Fruit fly (Drosophila melanogaster): Measurements from ENCODE around the gene ND-ACP.

ND-ACP gene

dm6 chr3L:1319097-1319725 lies 10.5 kb upstream of the ND-ACP start (continued):
- TF ChIP-seq Fer3 (tag; optimal IDR thresholded peaks at IDR 0.05) = peak; percentile 64
- TF ChIP-seq stwl (tag; optimal IDR thresholded peaks at IDR 0.05) = no peak
- no peak for TF ChIP-seq CG10321 (GFP tag; IDR thresholded peaks at IDR 0.05)
- TF ChIP-seq lilli (GFP tag; optimal IDR thresholded peaks at IDR 0.05) = peak; percentile 61
- peak; percentile 27 for TF ChIP-seq CG3163 (GFP tag; optimal IDR thresholded peaks at IDR 0.05)
- peak; percentile 88 for TF ChIP-seq ara (GFP tag; IDR thresholded peaks at IDR 0.05)
- peak; percentile 1 for TF ChIP-seq zfh2 (GFP tag; optimal IDR thresholded peaks at IDR 0.05)
- no peak for TF ChIP-seq CG7271 (tag; optimal IDR thresholded peaks at IDR 0.05)
- TF ChIP-seq br (optimal IDR thresholded peaks at IDR 0.05) = no peak
- TF ChIP-seq chn (GFP tag; optimal IDR thresholded peaks at IDR 0.05) = peak; percentile 78
- 0 out of 3 replicates have a peak, but pooled peaks have one; percentile 37 for TF ChIP-seq CG6791 (GFP tag; IDR thresholded peaks at IDR 0.05; ENCODE audit: partially characterized antibody)
- TF ChIP-seq inv (GFP tag; IDR thresholded peaks at IDR 0.05; ENCODE audit: partially characterized antibody) = no peak
- peak; percentile 86 for TF ChIP-seq Xbp1 (GFP tag; optimal IDR thresholded peaks at IDR 0.05)
- peak; percentile 68 for TF ChIP-seq CG10462 (GFP tag; optimal IDR thresholded peaks at IDR 0.05)
- peak; percentile 5 for TF ChIP-seq CG7987 (GFP tag; optimal IDR thresholded peaks at IDR 0.05)
- no peak for TF ChIP-seq CG34224 (GFP tag; IDR thresholded peaks at IDR 0.05; ENCODE audit: partially characterized antibody)
- peak; percentile 19 for TF ChIP-seq CG2116 (GFP tag; optimal IDR thresholded peaks at IDR 0.05)
- TF ChIP-seq CG18476 (GFP tag; optimal IDR thresholded peaks at IDR 0.05) = peak; percentile 65
- no peak for TF ChIP-seq CG11085 (GFP tag; IDR thresholded peaks at IDR 0.05)
- peak; percentile 73 for TF ChIP-seq trem (tag; optimal IDR thresholded peaks at IDR 0.05)
- TF ChIP-seq CG10366 (GFP tag; IDR thresholded peaks at IDR 0.05) = peak; percentile 81
- no peak for TF ChIP-seq CG7745 (tag; optimal IDR thresholded peaks at IDR 0.05)
- no peak for TF ChIP-seq Taf1 (GFP tag; IDR thresholded peaks at IDR 0.05)
- TF ChIP-seq CG17359 (tag; optimal IDR thresholded peaks at IDR 0.05) = peak; percentile 92
- TF ChIP-seq CG15269 (tag; optimal IDR thresholded peaks at IDR 0.05) = peak; percentile 73
- TF ChIP-seq Hmx (GFP tag; optimal IDR thresholded peaks at IDR 0.05) = no peak
- no peak for TF ChIP-seq hbn (GFP tag; IDR thresholded peaks at IDR 0.05; ENCODE audit: partially characterized antibody)
- no peak for TF ChIP-seq MESR4 (GFP tag; optimal IDR thresholded peaks at IDR 0.05)
- no peak for TF ChIP-seq ab (GFP tag; optimal IDR thresholded peaks at IDR 0.05)
- TF ChIP-seq Xrp1 (GFP tag; IDR thresholded peaks at IDR 0.05) = peak; percentile 89
- TF ChIP-seq CG10431 (GFP tag; optimal IDR thresholded peaks at IDR 0.05) = no peak
- TF ChIP-seq bab2 (GFP tag; optimal IDR thresholded peaks at IDR 0.05) = peak; percentile 17
- TF ChIP-seq Antp (GFP tag; optimal IDR thresholded peaks at IDR 0.05) = peak; percentile 76
- TF ChIP-seq tap (tag; optimal IDR thresholded peaks at IDR 0.05) = peak; percentile 82
- peak; percentile 72 for TF ChIP-seq nerfin-1 (tag; optimal IDR thresholded peaks at IDR 0.05)
- TF ChIP-seq lov (optimal IDR thresholded peaks at IDR 0.05) = no peak
- TF ChIP-seq lov (GFP tag; IDR thresholded peaks at IDR 0.05) = 0 out of 3 replicates have a peak, but pooled peaks have one; percentile 65
- TF ChIP-seq pum (GFP tag; optimal IDR thresholded peaks at IDR 0.05) = peak; percentile 69
- peak; percentile 96 for TF ChIP-seq corto (GFP tag; optimal IDR thresholded peaks at IDR 0.05)
- TF ChIP-seq Aef1 (GFP tag; IDR thresholded peaks at IDR 0.05) = peak; percentile 64
- TF ChIP-seq yki (optimal IDR thresholded peaks at IDR 0.05) = no peak
- peak; percentile 73 for TF ChIP-seq B-H1 (GFP tag; IDR thresholded peaks at IDR 0.05)
- TF ChIP-seq dysf (GFP tag; IDR thresholded peaks at IDR 0.05) = peak; percentile 68; the same call in 2 of the 3 replicates
- TF ChIP-seq CG17186 (GFP tag; optimal IDR thresholded peaks at IDR 0.05) = peak; percentile 39
- no peak for TF ChIP-seq CG30020 (tag; optimal IDR thresholded peaks at IDR 0.05)
- TF ChIP-seq Optix (GFP tag; IDR thresholded peaks at IDR 0.05) = peak; percentile 83
- TF ChIP-seq tin (GFP tag; optimal IDR thresholded peaks at IDR 0.05) = peak; percentile 86
- TF ChIP-seq CG13123 (GFP tag; optimal IDR thresholded peaks at IDR 0.05) = peak; percentile 25
- TF ChIP-seq Fer2 (tag; optimal IDR thresholded peaks at IDR 0.05) = no peak
- 0 out of 2 replicates have a peak, but pooled peaks have one; percentile 12 for TF ChIP-seq tna (GFP tag; IDR thresholded peaks at IDR 0.05; ENCODE audit: partially characterized antibody)
- TF ChIP-seq CG2202 (tag; optimal IDR thresholded peaks at IDR 0.05) = peak; percentile 43
